Worm (Caenorhabditis elegans): ENCODE results near the gene ifp-1.

- no peak for TF ChIP-seq elt-1 (tag; optimal IDR thresholded peaks at IDR 0.05; ENCODE audit: borderline replicate concordance, insufficient read depth)
- no peak for TF ChIP-seq nhr-12 (tag; optimal IDR thresholded peaks at IDR 0.05)
- no peak for TF ChIP-seq blmp-1 (tag; optimal IDR thresholded peaks at IDR 0.05)
- no peak for TF ChIP-seq unc-39 (tag; optimal IDR thresholded peaks at IDR 0.05)
- no peak for TF ChIP-seq nhr-28 (tag; optimal IDR thresholded peaks at IDR 0.05)
- no peak for TF ChIP-seq snpc-4 (tag; optimal IDR thresholded peaks at IDR 0.05)
These were observed 11.4 kb downstream of the ifp-1 start, which contains the start of gene T14B1.1 for ce11 chrX:9668554-9668953.

Measured in whole organism, mixed stage, embryonic.